Fruit fly (Drosophila melanogaster) whole organism, larva: ENCODE data around the gene CG7794.

Experiments used
- noc ChIP-seq: fragments of 200-800 bp; sonication (Bioruptor generic); optimal IDR thresholded peaks from 3 replicates; lab custom pipeline; 2019; ENCODE audit warnings: missing biosample characterization, mild to moderate bottlenecking, missing genetic modification characterization, moderate library complexity

Gene CG7794

DNA sequence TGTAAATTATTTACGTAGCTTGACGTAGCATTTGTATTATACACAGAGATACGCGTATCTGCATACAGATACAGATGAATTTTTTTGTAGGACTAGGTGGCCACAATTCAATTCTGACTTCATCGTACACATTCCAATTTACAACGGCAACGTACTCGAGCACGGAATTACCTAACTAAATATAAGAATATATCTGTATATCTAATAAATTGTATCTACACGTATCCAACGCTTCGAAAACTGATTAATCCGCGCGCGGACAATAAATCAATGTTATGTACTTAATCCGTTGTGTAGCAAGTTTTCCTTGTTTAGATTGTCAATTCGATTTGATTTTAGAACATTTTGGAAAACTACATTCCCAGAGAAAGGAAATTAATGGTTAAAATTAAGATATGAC, at the start of gene CG7794:
TSS of gene CG7794 (plus strand) at position 301 of the 400 bp plus-strand sequence.
- no peak for TF ChIP-seq noc (tag; lab: Kevin White, UChicago)

DNA sequence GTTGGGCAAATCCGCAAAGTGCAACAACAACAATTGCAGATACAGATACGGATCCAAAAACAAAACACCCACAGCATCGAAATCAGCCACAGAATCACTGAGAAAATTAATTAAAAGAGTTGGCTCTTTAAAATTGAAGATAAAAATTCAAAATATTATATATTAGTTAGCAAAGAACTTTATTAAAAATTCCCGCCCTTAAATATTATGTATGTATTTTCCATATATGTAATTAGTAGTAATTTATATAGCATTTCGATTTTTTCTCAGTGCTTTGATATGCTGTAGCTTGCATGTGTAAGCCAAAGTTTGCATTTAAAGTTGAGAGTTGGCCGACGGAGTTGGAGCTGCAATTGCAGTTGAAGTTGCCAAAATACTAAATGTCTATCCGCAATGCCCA, 18.8 kb upstream of the CG7794 start:
- no peak for TF ChIP-seq noc (tag; lab: Kevin White, UChicago)

DNA sequence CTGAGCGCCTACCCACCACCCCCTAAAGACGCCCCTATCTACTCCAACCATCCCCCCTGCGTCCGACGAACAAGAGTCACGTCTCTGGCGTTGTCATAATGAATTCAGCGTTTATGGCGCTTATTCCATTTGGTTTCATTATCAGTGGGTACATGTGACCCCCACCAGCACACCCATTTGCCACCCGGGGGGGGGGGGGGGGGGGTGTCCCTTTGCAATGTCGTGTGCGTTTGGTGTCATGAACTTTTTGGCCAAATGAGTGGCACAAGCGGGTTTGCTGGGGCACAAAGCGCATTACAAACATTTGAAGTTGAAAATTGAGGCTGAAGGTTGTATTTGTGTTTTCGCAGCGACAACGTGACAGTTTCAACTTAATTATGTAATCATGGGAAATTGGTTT, 17.0 kb upstream of the CG7794 start:
- no peak for TF ChIP-seq noc (tag; lab: Kevin White, UChicago)

DNA sequence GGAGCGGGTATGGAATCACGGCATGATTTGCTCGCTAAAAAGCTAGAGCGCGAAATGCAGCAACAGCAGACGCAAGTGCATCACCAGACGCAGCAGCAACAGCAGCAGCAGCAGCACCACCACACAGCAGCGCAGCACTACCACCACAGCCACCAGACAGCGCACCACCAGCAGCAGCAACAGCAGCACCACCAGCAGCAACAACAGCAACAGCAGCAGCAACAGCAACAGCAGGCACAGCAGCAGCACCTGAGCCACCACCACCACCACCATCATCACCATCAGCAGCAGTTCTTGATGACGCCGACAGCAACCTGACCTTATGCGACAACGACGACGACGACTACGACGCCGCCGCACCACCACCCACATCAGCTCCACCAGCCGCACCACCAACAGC, 10.4 kb upstream of the CG7794 start:
- no peak for TF ChIP-seq noc (tag; lab: Kevin White, UChicago)

DNA sequence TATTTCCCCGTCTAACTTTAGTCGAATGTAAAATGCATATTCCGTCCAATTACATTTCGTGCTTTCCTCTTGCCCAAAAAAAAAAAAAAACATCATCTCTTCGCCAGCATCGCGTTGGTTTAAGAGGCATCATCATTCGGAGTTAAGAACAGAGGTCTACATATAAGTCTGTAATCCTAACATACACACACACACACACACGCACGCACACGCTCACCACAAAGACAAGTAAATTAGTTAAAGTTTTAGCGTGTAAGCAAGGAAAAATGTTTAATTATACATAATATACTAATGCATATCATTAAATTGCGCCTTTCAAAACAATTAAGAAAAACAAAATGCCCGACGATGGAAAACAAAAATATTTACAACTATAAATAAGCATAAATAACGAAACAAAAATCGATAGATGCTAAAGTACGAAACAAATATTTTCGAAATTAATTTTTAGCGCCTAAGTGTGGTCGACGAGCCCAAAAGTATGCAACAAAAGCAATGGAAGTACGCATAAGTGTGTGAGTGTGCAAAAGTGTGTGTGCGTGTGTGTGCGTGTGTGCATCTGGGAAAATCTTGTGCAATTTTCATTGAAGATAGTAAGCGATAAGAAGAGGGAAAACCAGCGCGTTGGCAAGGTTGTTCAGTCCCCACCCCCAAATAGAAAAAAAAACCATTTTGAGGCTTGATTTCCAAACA, 7.7 kb upstream of the CG7794 start:
- no peak for TF ChIP-seq noc (tag; lab: Kevin White, UChicago)

DNA sequence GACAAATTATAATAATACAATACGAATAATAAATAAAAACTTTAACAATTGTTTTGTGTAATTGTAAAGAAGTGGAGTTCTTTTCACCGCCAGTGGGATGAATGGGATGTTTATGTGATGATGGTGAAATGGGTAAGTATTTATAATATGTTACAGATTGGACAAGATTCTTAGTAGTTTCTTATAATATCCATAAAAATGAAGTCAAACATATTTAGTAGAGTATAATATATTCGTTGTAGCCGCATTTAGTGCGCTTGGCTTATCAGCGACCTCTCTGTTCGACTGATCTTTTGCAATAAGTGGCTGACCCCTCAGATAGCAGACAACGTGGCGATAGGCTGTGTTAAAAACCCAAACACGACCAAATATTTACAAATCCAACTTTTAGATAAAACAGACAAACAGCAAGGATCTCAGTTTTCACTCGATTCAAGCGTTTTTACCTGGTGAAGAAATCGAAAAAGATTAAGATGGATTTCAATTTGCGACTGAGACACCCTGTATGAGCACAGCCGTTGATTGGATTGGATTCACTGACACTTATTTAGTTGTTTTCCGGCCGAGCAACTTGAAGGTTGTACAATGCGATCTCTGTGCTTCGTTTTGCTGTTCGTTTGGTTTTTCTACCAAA, 4.6 kb upstream of the CG7794 start, which contains the start of gene DNaseII:
TSS of gene DNaseII (plus strand) at position 548 of the 634 bp plus-strand sequence.
- TF ChIP-seq noc (tag; lab: Kevin White, UChicago): peak; percentile 80

DNA sequence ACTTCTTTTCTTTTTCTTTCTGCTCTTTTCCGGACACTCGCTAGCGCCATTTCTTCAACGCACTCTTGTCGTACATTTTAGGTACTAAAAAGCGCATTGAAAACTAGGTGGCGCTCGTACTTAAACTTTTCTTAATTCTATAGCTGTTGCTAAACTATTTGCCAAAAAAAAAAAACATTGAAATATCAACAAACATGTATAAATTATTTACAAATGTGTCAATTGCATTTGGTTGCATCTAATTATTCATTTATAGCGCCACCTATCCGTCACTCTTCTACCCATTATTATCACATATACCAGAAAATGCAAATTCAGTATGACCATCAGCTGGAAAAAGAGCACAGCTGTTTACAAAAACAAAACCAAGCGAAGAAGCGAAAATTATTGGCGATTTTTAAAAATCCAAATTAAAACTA, 2.2 kb upstream of the CG7794 start, which contains the start of gene CG7785:
TSS of gene CG7785 (plus strand) at position 340 of the 419 bp plus-strand sequence.
- no peak for TF ChIP-seq noc (tag; lab: Kevin White, UChicago)

DNA sequence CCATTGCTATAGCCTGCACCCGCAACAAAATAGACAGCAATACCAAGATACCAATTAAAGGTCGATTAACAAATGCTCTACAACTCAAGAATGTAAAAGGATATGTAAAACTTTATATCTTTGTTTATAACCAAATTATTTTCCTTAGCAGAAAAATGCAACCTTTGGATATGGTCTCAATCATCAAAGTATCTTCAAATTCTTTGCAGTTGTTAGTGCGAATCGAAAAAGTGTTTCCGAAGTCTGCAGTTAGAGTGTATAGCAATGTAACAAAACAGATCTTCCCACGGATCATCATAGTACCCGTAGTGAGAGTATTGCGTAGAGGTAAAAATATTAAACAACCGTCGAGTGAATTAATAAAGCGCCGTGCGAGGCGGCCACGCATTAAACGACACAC, 3.0 kb downstream of the CG7794 start:
- TF ChIP-seq noc (tag; lab: Kevin White, UChicago): no peak

DNA sequence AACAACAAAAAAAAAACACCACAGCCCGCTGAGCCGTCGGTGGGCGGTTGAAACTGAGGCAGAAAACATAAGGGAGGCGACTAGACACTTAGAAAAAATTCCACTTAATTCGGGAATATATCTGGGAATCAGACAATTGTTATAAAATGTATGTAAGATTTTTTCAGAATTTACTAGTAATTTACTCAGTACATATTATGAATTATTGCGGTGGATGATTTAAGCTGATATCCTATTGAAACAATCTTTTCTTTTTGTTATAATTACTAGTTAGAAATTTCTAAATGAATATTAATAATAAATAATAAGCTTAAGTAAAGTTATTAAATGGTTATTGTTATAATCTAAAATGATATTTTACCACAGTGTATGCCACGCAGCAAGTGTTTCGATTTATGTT, 3.8 kb downstream of the CG7794 start:
- TF ChIP-seq noc (tag; lab: Kevin White, UChicago): no peak

DNA sequence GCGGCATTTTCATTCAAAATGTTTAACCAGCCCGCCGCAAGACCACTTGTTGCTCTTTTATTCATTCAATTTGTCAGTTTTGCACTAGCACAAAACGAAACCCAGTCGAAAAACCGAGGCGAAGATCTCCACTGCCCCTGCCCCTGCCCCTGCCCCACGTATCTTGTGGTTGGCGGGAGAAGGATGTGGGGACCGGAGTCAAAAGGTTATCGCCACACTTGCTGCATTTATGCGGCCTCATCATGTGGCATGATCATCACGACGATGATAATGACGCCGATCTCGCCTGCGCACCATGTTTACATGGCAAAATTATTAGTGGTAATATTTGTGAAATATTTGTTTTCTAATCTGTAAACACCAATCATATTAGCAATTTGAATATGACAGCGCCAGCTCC, 4.3 kb downstream of the CG7794 start:
- TF ChIP-seq noc (tag; lab: Kevin White, UChicago): no peak

DNA sequence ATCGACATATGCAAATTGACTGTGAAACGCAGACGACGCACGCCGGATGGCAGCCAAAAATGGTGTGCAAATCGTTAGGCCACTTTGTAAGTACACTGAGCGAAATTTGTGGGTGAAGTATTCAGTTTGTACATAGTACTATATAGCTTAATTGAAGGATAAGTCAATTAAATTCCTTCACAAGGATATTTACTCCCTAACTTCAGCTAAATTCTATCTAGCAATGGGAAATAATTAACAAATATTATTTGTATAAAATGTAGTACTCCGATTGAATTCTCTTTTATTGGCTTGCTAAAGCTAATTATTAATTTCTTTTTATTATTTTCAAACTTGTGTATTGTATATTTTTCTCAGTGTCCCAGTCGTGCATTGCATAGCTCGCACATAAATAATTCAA, 5.6 kb downstream of the CG7794 start:
- no peak for TF ChIP-seq noc (tag; lab: Kevin White, UChicago)

DNA sequence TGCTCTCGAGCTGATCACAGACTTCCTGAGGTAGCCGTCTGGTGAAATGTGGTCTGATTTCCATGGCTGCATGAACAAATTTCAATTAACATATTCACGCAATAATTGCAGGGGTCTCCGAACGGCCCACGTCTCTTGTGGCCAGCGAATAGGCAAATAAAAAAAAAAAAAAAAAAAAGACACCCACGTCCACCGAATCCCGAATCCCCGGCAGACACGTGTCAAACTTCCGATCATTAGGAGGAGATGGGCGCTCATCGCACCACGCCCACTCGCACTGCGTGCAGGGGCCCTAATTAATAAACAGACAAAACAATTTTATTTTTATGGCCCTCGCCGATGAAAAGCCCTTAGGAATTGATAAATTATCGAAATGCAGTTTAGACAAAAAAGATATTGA, 20.1 kb downstream of the CG7794 start:
- TF ChIP-seq noc (tag; lab: Kevin White, UChicago): no peak

DNA sequence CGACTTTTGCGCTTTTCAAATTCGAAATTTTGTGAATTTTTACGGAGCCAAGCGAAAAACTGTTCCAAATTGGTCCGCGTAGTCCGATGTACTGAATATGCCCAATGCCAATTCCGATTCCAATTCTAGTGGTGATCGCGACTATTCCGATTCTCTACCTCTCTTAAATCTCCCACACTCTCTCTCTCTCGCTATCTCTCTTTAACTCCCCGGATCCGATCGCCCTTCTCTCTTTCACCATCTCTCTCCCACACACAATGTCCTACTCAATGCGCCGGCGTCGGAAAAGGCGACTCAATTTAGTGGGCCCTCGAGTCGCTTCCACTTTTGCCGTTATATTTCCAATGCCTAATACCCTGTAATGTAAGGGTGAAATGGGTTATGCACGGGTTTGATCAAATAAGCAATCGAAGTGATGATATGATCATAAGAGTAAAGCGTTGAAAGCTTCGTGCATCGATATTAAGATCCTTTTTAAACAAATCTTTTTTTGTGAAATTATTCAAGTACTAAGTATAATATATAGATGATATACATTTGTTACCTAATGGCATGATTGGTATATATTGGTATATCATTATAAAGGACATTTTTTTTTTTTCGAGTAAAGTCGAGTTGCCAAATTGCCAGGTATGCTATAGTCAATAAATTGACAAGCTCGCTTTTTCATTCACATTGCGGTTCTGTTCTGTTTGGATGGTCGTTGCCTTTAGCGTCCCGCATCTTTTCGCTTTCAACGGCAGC, 25.9 kb downstream of the CG7794 start:
- peak; percentile 10 for TF ChIP-seq noc (tag; lab: Kevin White, UChicago)

DNA sequence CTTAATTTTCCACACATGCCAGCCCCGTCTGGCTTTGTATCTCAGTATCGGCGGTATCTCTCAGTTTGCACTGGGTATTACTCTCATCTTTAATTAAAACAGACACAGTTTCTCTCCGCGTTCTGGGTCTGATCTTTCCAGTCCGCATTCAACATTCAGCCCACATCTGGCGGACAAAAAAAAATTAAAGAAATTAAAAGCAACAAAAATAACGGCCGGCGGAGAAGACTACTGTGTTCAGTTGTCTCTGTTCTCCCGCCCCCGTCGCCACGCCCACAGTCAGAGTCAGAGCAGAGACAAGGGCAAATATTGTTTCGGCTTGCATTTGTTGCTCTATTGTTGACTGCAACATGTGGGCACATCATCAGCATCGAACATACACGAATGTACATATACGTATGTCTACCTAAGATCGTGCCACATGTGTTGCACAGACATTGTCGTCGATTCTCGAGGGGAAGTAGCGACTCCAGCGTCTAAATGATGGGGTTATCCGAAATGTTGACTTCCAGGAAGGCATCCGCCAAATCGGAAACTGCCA, 26.6 kb downstream of the CG7794 start:
- TF ChIP-seq noc (tag; lab: Kevin White, UChicago): no peak

DNA sequence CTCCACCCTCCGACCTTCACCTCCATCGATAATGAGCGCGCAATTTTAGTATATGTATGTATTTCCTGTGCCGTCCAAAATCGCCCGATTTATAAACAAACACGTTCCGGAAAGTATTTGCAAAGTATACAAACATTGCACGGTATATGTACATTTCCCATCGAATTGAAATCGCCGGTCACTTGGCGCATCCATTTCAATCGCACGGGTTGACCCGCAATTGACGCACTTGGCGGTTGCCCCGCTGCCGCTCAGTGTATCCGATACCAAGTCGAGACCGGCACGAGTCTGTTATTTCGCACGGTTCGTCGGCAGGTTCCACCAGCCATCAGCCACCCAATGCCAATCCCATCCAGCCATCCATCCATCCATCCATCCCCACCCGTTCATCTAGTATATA, 27.1 kb downstream of the CG7794 start:
- TF ChIP-seq noc (tag; lab: Kevin White, UChicago): no peak
